Worm (Caenorhabditis elegans): ENCODE data around the gene Y38H6C.21.
"Not testable (repeated sequence)": the region's sequence is repeated elsewhere in the genome, so short reads cannot be mapped to it uniquely, and the experiment has no call there.

The Y38H6C.21 gene

DNA sequence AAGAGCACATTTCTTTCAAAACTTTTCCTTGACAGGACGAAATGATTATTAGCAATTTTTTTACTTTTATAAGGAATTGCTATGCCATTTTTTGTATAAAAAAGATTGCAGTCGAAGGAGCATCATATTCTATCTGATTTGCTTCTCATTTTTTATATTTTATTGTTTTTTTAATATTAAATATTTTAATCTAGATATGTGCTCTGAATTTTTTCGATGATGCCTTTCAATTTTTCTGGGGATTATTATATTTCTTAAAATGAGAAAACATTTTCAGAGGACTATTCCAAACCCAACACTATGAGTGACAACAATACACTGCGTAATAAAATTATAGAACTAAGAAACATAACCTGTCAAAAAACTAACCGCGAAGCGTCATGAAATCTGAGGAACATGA is 13.9 kb upstream of the Y38H6C.21 start, which contains the start of gene F26F2.4:
Gene F26F2.4 (plus strand): TSS at position 301 of the 400 bp plus-strand sequence.
- TF ChIP-seq madf-10 (tag; optimal IDR thresholded peaks at IDR 0.05); rpc-1 (optimal IDR thresholded peaks at IDR 0.05); rpc-1 (tag; optimal IDR thresholded peaks at IDR 0.05); mcd-1 (GFP tag; IDR thresholded peaks at IDR 0.05): not testable (repeated sequence)

DNA sequence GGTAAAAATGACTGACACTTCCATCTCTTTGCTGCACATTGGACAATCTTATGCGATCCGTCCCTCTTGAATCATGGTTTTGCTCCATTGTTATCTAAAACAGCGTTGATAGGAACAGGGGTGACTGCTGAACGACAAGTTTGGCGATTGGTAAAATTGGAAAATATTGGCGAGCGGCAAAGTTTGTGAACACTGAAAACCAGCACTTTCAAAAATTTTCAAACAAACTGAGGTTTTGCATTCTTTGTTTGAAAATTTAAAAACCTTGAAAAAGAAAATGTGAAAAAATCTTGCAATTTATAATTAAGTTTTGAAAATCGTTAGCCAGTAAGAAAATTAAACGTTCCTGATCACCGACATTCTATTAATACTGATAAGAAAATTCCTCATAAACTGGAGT is 11.4 kb upstream of the Y38H6C.21 start, which contains the start of gene F26F2.3:
Gene F26F2.3 (minus strand): TSS at position 101 of the 400 bp plus-strand sequence.
- TF ChIP-seq let-526 (GFP tag; IDR thresholded peaks at IDR 0.05), result no peak
- TF ChIP-seq ama-1 (optimal IDR thresholded peaks at IDR 0.05), result no peak
- no peak for TF ChIP-seq ama-1 (GFP tag; optimal IDR thresholded peaks at IDR 0.05)
- TF ChIP-seq T26A5.8 (tag; optimal IDR thresholded peaks at IDR 0.05), result no peak
- no peak for TF ChIP-seq F37B4.10 (GFP tag; IDR thresholded peaks at IDR 0.05)
- no peak for TF ChIP-seq zfh-2 (GFP tag; conservative IDR thresholded peaks at IDR 0.05)
- TF ChIP-seq unc-130 (GFP tag; optimal IDR thresholded peaks at IDR 0.05), result no peak
- no peak for TF ChIP-seq hlh-12 (tag; optimal IDR thresholded peaks at IDR 0.05)
- no peak for TF ChIP-seq nhr-90 (tag; optimal IDR thresholded peaks at IDR 0.05)
- no peak for TF ChIP-seq efl-1 (GFP tag; optimal IDR thresholded peaks at IDR 0.05)
- TF ChIP-seq tbp1 (GFP tag; optimal IDR thresholded peaks at IDR 0.05), result no peak
- TF ChIP-seq rec-8 (tag; optimal IDR thresholded peaks at IDR 0.05), result no peak
- TF ChIP-seq ccch-3 (GFP tag; optimal IDR thresholded peaks at IDR 0.05), result no peak
- TF ChIP-seq dpl-1 (GFP tag; optimal IDR thresholded peaks at IDR 0.05), result no peak
- TF ChIP-seq lin-54 (GFP tag; optimal IDR thresholded peaks at IDR 0.05), result no peak
- no peak for TF ChIP-seq ekl-4 (GFP tag; IDR thresholded peaks at IDR 0.05)
- TF ChIP-seq attf-3 (GFP tag; conservative IDR thresholded peaks at IDR 0.05), result no peak
- TF ChIP-seq let-607 (tag; optimal IDR thresholded peaks at IDR 0.05), result no peak

DNA sequence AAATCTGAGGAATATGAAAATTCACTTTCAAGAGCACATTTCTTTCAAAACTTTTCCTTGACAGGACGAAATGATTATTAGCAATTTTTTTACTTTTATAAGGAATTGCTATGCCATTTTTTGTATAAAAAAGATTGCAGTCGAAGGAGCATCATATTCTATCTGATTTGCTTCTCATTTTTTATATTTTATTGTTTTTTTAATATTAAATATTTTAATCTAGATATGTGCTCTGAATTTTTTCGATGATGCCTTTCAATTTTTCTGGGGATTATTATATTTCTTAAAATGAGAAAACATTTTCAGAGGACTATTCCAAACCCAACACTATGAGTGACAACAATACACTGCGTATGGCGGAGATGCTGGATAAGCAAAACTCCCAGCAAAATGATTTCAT is 9.0 kb upstream of the Y38H6C.21 start, which contains the start of gene F26F2.13:
Gene F26F2.13 (plus strand): TSS at position 301 of the 400 bp plus-strand sequence.
- TF ChIP-seq unc-130 (GFP tag; optimal IDR thresholded peaks at IDR 0.05); atf-7 (tag; optimal IDR thresholded peaks at IDR 0.05); ztf-28 (GFP tag; IDR thresholded peaks at IDR 0.05): not testable (repeated sequence)

DNA sequence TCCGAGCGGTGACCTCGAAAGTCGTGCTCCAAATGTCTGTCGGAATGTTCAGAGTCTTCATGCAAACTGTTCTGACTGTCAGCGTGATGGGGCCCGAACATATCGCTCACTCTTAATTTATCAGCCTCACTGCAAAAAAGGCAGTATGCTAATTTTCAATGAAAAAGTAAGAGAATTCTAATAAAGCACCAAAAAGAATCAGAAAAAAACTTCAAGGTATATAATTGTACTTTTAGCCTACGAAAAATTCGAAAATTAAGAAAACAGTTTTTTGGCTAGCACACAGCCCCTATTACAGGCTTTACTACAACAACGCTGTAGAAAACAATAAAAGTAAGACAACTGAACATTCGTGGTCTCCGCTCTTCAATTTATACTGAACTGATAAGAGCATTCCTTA is 6.7 kb upstream of the Y38H6C.21 start, which contains the start of gene F26F2.1:
Gene F26F2.1 (minus strand): TSS at position 101 of the 400 bp plus-strand sequence.
- TF ChIP-seq hmg-20 (GFP tag; IDR thresholded peaks at IDR 0.05) (no peak), somi-1 (GFP tag; optimal IDR thresholded peaks at IDR 0.05) (no peak), egl-18 (GFP tag; IDR thresholded peaks at IDR 0.05) (no peak)

DNA sequence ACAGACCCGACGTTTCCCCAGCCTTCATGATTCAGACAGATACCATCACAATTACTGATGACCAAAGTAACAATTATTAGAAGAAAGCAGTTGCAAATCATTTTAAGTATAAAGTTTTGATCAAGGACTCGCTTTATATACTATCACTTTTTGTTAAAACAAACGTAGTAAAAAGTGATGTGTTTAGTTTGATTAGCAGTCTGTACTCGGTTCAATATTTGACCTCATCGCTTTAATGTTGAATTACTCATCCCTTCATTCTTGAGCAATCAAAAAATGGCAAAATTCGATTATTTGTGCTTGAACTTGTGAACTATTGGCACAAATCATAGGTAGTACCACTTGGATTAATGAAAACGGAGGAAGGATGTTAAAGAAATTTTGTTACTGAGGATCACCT is 3.2 kb upstream of the Y38H6C.21 start, which contains the start of gene abf-4:
Gene abf-4 (minus strand): TSS at position 101 of the 400 bp plus-strand sequence.
- no peak for TF ChIP-seq mel-28 (tag; optimal IDR thresholded peaks at IDR 0.05; ENCODE audit: borderline replicate concordance)
- TF ChIP-seq ceh-91 (GFP tag; IDR thresholded peaks at IDR 0.05), result no peak
- TF ChIP-seq ztf-22 (GFP tag; optimal IDR thresholded peaks at IDR 0.05), result no peak
- TF ChIP-seq hmg-1.2 (GFP tag; IDR thresholded peaks at IDR 0.05), result no peak
- no peak for TF ChIP-seq hsf-1 (GFP tag; IDR thresholded peaks at IDR 0.05)
- TF ChIP-seq F39B2.1 (GFP tag; IDR thresholded peaks at IDR 0.05), result no peak
- TF ChIP-seq K12H6.12 (tag; optimal IDR thresholded peaks at IDR 0.05), result no peak
- TF ChIP-seq pha-4 (tag; optimal IDR thresholded peaks at IDR 0.05), result no peak
- no peak for TF ChIP-seq gei-17 (GFP tag; optimal IDR thresholded peaks at IDR 0.05)
- no peak for TF ChIP-seq Y56A3A.18 (GFP tag; IDR thresholded peaks at IDR 0.05)
- no peak for TF ChIP-seq lin-35 (GFP tag; optimal IDR thresholded peaks at IDR 0.05)
- no peak for TF ChIP-seq madf-8 (GFP tag; conservative IDR thresholded peaks at IDR 0.05)
